Worm (Caenorhabditis elegans): Measurements from ENCODE around the gene ttr-35.

ttr-35 gene

ce11 chrX:6520644-6521043, 8.6 kb downstream of the ttr-35 start:
- TF ChIP-seq ces-1 (GFP tag; optimal IDR thresholded peaks at IDR 0.05), result no peak
- TF ChIP-seq elt-2 (tag; optimal IDR thresholded peaks at IDR 0.05), result peak; percentile 51
- no peak for TF ChIP-seq mdl-1 (tag; optimal IDR thresholded peaks at IDR 0.05)
- TF ChIP-seq ama-1 (optimal IDR thresholded peaks at IDR 0.05), result no peak
- no peak for TF ChIP-seq ceh-88 (GFP tag; IDR thresholded peaks at IDR 0.05)
- no peak for TF ChIP-seq ceh-63 (GFP tag; optimal IDR thresholded peaks at IDR 0.05)
- TF ChIP-seq lin-14 (GFP tag; optimal IDR thresholded peaks at IDR 0.05), result no peak
- peak; percentile 26 for TF ChIP-seq tlp-1 (tag; optimal IDR thresholded peaks at IDR 0.05)

- TF ChIP-seq ceh-63 (GFP tag; optimal IDR thresholded peaks at IDR 0.05) (no peak), elt-2 (tag; optimal IDR thresholded peaks at IDR 0.05) (peak; percentile 84), nhr-71 (tag; optimal IDR thresholded peaks at IDR 0.05) (peak; percentile 26), hpl-2 (GFP tag; optimal IDR thresholded peaks at IDR 0.05) (peak; percentile 44), efl-1 (optimal IDR thresholded peaks at IDR 0.05) (no peak), efl-1 (GFP tag; optimal IDR thresholded peaks at IDR 0.05 in 1 of 2) (peak in 1 of 2 experiments; percentile 30)
Observed at ce11 chrX:6522634-6523070, 10.6 kb downstream of the ttr-35 start.

ce11 chrX:6530046-6530445, 18.0 kb downstream of the ttr-35 start, which contains the start of gene ceh-60:
TSS of gene ceh-60 (minus strand) at chrX:6530146.
- TF ChIP-seq swsn-7 (tag; optimal IDR thresholded peaks at IDR 0.05) (no peak), skn-1 (tag; optimal IDR thresholded peaks at IDR 0.05) (no peak), nhr-84 (tag; optimal IDR thresholded peaks at IDR 0.05) (no peak), xbp-1 (tag; optimal IDR thresholded peaks at IDR 0.05) (no peak), aly-2 (tag; optimal IDR thresholded peaks at IDR 0.05) (no peak), pqm-1 (tag; optimal IDR thresholded peaks at IDR 0.05) (no peak), aha-1 (tag; optimal IDR thresholded peaks at IDR 0.05) (no peak), nhr-90 (tag; optimal IDR thresholded peaks at IDR 0.05; ENCODE audit: poor library complexity) (no peak), nhr-71 (tag; optimal IDR thresholded peaks at IDR 0.05) (no peak), unc-98 (GFP tag; IDR thresholded peaks at IDR 0.05) (no peak), unc-62 (GFP tag; optimal IDR thresholded peaks at IDR 0.05) (no peak), lin-35 (GFP tag; optimal IDR thresholded peaks at IDR 0.05) (no peak)

DNA sequence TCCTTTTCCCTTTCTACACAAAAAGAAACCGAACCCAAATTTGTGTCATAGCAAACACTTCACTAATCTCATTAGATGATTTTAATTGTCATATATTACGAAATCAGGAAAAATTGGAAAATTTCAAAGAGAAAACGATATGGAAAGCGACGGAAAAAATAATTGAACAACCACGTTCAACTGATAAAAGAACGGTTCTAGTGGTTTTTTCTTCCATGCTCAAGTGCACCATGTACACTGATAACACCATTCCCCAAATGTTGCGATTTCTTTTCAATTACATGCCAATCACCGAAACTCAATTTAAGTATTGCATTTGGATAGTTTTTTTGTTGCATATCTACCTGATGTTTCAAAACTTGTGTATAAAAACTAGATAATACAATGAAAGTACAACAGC, 18.5 kb downstream of the ttr-35 start:
- TF ChIP-seq lin-39 (tag; optimal IDR thresholded peaks at IDR 0.05) (no peak), unc-98 (GFP tag; IDR thresholded peaks at IDR 0.05) (no peak), zip-4 (GFP tag; optimal IDR thresholded peaks at IDR 0.05) (no peak), unc-30 (tag; optimal IDR thresholded peaks at IDR 0.05) (no peak), ets-5 (GFP tag; IDR thresholded peaks at IDR 0.05) (no peak), ceh-82 (tag; optimal IDR thresholded peaks at IDR 0.05) (no peak), vab-15 (tag; optimal IDR thresholded peaks at IDR 0.05) (no peak)

ce11 chrX:6531896-6532295, 19.8 kb downstream of the ttr-35 start:
- TF ChIP-seq nhr-71 (tag; optimal IDR thresholded peaks at IDR 0.05) (peak; percentile 46), aly-2 (tag; optimal IDR thresholded peaks at IDR 0.05) (no peak)

DNA sequence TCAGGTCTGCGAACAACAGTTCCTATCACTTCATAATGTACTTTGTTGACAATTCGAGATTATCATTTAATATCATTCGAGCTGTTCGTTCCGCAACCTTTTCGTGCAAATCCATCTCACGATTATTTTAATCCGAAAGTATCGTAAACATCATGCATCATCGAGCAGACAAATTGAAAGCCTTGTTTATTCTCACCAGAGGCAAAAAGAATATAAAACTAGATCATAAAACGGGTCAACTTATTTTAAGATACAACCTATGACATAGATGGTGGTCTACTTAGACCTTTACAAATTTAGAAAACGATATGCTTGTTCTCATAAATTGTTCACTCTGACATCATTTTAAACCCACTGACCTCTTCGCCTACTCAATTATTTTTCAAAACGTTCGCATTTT, 21.0 kb downstream of the ttr-35 start:
- TF ChIP-seq C04F5.9 (tag; optimal IDR thresholded peaks at IDR 0.05), result no peak
- no peak for TF ChIP-seq lsy-2 (tag; optimal IDR thresholded peaks at IDR 0.05)
- no peak for TF ChIP-seq mep-1 (tag; optimal IDR thresholded peaks at IDR 0.05)
- no peak for TF ChIP-seq ceh-82 (tag; optimal IDR thresholded peaks at IDR 0.05)
- no peak for TF ChIP-seq lin-14 (GFP tag; optimal IDR thresholded peaks at IDR 0.05)
- no peak for TF ChIP-seq ceh-63 (GFP tag; optimal IDR thresholded peaks at IDR 0.05)
- TF ChIP-seq nhr-90 (tag; optimal IDR thresholded peaks at IDR 0.05; ENCODE audit: poor library complexity), result no peak
- TF ChIP-seq tbx-2 (tag; optimal IDR thresholded peaks at IDR 0.05), result no peak
- no peak for TF ChIP-seq dpl-1 (GFP tag; optimal IDR thresholded peaks at IDR 0.05)
- no peak for TF ChIP-seq unc-62 (GFP tag; optimal IDR thresholded peaks at IDR 0.05)
- TF ChIP-seq alr-1 (tag; optimal IDR thresholded peaks at IDR 0.05; ENCODE audit: borderline replicate concordance), result no peak
- TF ChIP-seq unc-130 (tag; optimal IDR thresholded peaks at IDR 0.05), result no peak
- no peak for TF ChIP-seq ets-5 (GFP tag; IDR thresholded peaks at IDR 0.05)
- TF ChIP-seq F16B12.6 (tag; optimal IDR thresholded peaks at IDR 0.05), result no peak

Data from whole organism, L1 larva.